Worm (Caenorhabditis elegans) whole organism, mixed stage, embryonic: ENCODE results near the gene ace-4.

Experiments
- blmp-1 ChIP-seq: fragments of 150-350 bp; optimal IDR thresholded peaks from 2 replicates; lab custom pipeline; 2014; ENCODE audit warnings: missing biosample characterization, missing genetic modification characterization
- ham-2 ChIP-seq: fragments of 200-800 bp; sonication (Bioruptor generic); optimal IDR thresholded peaks from 2 replicates; lab custom pipeline; 2018; ENCODE audit warnings: mild to moderate bottlenecking, missing genetic modification characterization, missing compliant biosample characterization
- lin-13 ChIP-seq: fragments of 150-350 bp; optimal IDR thresholded peaks from 2 replicates; lab custom pipeline; 2014; ENCODE audit warnings: missing biosample characterization, missing genetic modification characterization
- lsy-2 ChIP-seq: fragments of 150-350 bp; optimal IDR thresholded peaks from 2 replicates; lab custom pipeline; 2014; ENCODE audit warnings: missing biosample characterization, missing genetic modification characterization
- snpc-4 ChIP-seq: fragments of 150-350 bp; optimal IDR thresholded peaks from 2 replicates; lab custom pipeline; 2014; ENCODE audit warnings: missing biosample characterization, missing genetic modification characterization
- sptf-1 ChIP-seq: sonication (generic microtip); optimal IDR thresholded peaks from 2 replicates; lab custom pipeline; 2017; ENCODE audit warnings: mild to moderate bottlenecking, missing genetic modification characterization, moderate library complexity, missing compliant biosample characterization
- unc-120 ChIP-seq: sonication (generic microtip); optimal IDR thresholded peaks from 2 replicates; lab custom pipeline; 2017; ENCODE audit warnings: missing genetic modification characterization, missing compliant biosample characterization; ENCODE audit not compliant: poor library complexity, severe bottlenecking
- ztf-11 ChIP-seq: fragments of 150-350 bp; optimal IDR thresholded peaks from 2 replicates; lab custom pipeline; 2014; ENCODE audit warnings: missing biosample characterization, missing genetic modification characterization

DNA sequence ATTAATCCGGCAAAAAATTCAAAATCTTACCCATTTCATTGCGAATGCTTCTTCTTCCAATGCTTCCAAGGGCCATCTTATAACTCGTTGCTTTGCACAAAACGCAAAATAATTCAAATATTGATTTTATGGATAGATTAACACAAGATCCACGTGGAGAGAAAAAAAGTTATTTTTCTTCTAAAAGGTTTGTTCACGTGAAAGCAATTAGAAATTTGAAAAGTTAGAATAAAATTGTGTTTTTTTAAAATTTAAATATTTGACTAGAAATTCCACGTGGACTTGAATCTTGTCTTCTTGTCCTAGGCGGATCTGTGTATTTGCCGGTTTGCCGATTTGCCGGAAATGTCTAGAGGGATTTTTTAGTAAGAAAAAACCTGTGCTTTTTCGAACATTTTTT is 22.7 kb upstream of the ace-4 start, which contains the start of gene Y48B6A.5:
- no peak for TF ChIP-seq lin-13 (tag; lab: Kevin White, UChicago)
- no peak for TF ChIP-seq sptf-1 (tag; lab: Kevin White, UChicago)
- no peak for TF ChIP-seq ham-2 (GFP tag; lab: Kevin White, UChicago)
- TF ChIP-seq ztf-11 (tag; lab: Kevin White, UChicago), result no peak
- TF ChIP-seq blmp-1, result no peak
- TF ChIP-seq unc-120, result no peak
- TF ChIP-seq snpc-4 (tag; lab: Kevin White, UChicago), result no peak
- no peak for TF ChIP-seq lsy-2 (tag; lab: Kevin White, UChicago)
